Worm (Caenorhabditis elegans) whole organism, L3 larva: Measurements from ENCODE around the gene W04H10.1.

Experiments used
- lin-15B ChIP-seq: fragments of 150-350 bp; optimal IDR thresholded peaks from 2 replicates; lab custom pipeline; 2014; ENCODE audit warnings: missing biosample characterization, missing genetic modification characterization
- nhr-237 ChIP-seq: fragments of 150-350 bp; optimal IDR thresholded peaks from 2 replicates; lab custom pipeline; 2014; ENCODE audit warnings: missing biosample characterization, missing genetic modification characterization

- TF ChIP-seq lin-15B (tag; lab: Kevin White, UChicago) (no peak), nhr-237 (tag; lab: Kevin White, UChicago) (no peak)
Observed at ce11 chrII:614701-615100, 5.8 kb downstream of the W04H10.1 start.
